Worm (Caenorhabditis elegans) whole organism, L4/young adult: ENCODE results near the gene F54F2.6.

Source experiments
- W03F9.2 ChIP-seq: fragments of 150-350 bp; optimal IDR thresholded peaks from 2 replicates; lab custom pipeline; 2014; ENCODE audit warnings: missing biosample characterization, missing genetic modification characterization
- dao-5 ChIP-seq: sonication (generic microtip); optimal IDR thresholded peaks from 2 replicates; lab custom pipeline; 2016; ENCODE audit warnings: missing genotype, missing genetic modification characterization, moderate library complexity, missing compliant biosample characterization
- him-1 ChIP-seq: sonication (generic microtip); optimal IDR thresholded peaks from 2 replicates; lab custom pipeline; 2016; ENCODE audit warnings: missing genotype, missing genetic modification reagents, missing genetic modification characterization, missing compliant biosample characterization

- TF ChIP-seq him-1 (tag; lab: Kevin White, UChicago), result no peak
- no peak for TF ChIP-seq dao-5 (tag; lab: Kevin White, UChicago)
- no peak for TF ChIP-seq W03F9.2 (tag; lab: Kevin White, UChicago)
Measured at ce11 chrIII:8791235-8791634, 9.3 kb downstream of the F54F2.6 start, which contains the start of the genes zfp-1 and F54F2.14.
